Fruit fly (Drosophila melanogaster): Measurements from ENCODE around the gene Reph.

Reph gene

dm6 chr2L:3769718-3770461 is 33.5 kb upstream of the Reph start (continued):
- TF ChIP-seq CG17385 (GFP tag; optimal IDR thresholded peaks at IDR 0.05) = peak; percentile 42
- peak; percentile 14 for TF ChIP-seq CG9437 (GFP tag; optimal IDR thresholded peaks at IDR 0.05)
- peak; percentile 61 for TF ChIP-seq az2 (GFP tag; optimal IDR thresholded peaks at IDR 0.05)
- no peak for TF ChIP-seq zen2 (GFP tag; IDR thresholded peaks at IDR 0.05; ENCODE audit: partially characterized antibody)
- peak; percentile 8 for TF ChIP-seq Nf-YB (GFP tag; optimal IDR thresholded peaks at IDR 0.05)
- peak; percentile 37 for TF ChIP-seq CG13775 (GFP tag; optimal IDR thresholded peaks at IDR 0.05)
- peak; percentile 41 for TF ChIP-seq twi (tag; optimal IDR thresholded peaks at IDR 0.05)
- TF ChIP-seq oc (tag; optimal IDR thresholded peaks at IDR 0.05) = peak; percentile 27
- no peak for TF ChIP-seq CG1024 (GFP tag; IDR thresholded peaks at IDR 0.05)
- TF ChIP-seq CG18262 (tag; optimal IDR thresholded peaks at IDR 0.05) = peak; percentile 88
- peak; percentile 30 for TF ChIP-seq org-1 (GFP tag; optimal IDR thresholded peaks at IDR 0.05)
- TF ChIP-seq trem (tag; optimal IDR thresholded peaks at IDR 0.05) = peak; percentile 72
- TF ChIP-seq otp (GFP tag; IDR thresholded peaks at IDR 0.05) = 0 out of 3 replicates have a peak, but pooled peaks have one; percentile 5
- peak; percentile 79 for TF ChIP-seq dmrt11E (tag; optimal IDR thresholded peaks at IDR 0.05)
- TF ChIP-seq bowl (GFP tag; IDR thresholded peaks at IDR 0.05) = 0 out of 2 replicates have a peak, but pooled peaks have one; percentile 37
- peak; percentile 10 for TF ChIP-seq HHEX (GFP tag; optimal IDR thresholded peaks at IDR 0.05)
- no peak for TF ChIP-seq CG18476 (GFP tag; optimal IDR thresholded peaks at IDR 0.05)
- peak; percentile 18 for TF ChIP-seq CG4820 (GFP tag; optimal IDR thresholded peaks at IDR 0.05)
- no peak for TF ChIP-seq btn (GFP tag; optimal IDR thresholded peaks at IDR 0.05)
- peak; percentile 11 for TF ChIP-seq Hr3 (GFP tag; optimal IDR thresholded peaks at IDR 0.05)
- peak; percentile 59 for TF ChIP-seq salm (tag; optimal IDR thresholded peaks at IDR 0.05)
- TF ChIP-seq usp (GFP tag; optimal IDR thresholded peaks at IDR 0.05) = no peak
- no peak for TF ChIP-seq hth (optimal IDR thresholded peaks at IDR 0.05)
- peak; percentile 61 for TF ChIP-seq Ssrp (tag; optimal IDR thresholded peaks at IDR 0.05)
- peak; percentile 56 for TF ChIP-seq Spps (tag; optimal IDR thresholded peaks at IDR 0.05)
- no peak for TF ChIP-seq sug (tag; optimal IDR thresholded peaks at IDR 0.05)
- peak; percentile 20; the same call in 1 of the 2 replicates for TF ChIP-seq E2f2 (GFP tag; IDR thresholded peaks at IDR 0.05)
- TF ChIP-seq CG15269 (tag; optimal IDR thresholded peaks at IDR 0.05) = peak; percentile 62
- TF ChIP-seq esg (GFP tag; conservative IDR thresholded peaks at IDR 0.05) = peak; percentile 30; the same call in 1 of the 2 replicates
- TF ChIP-seq CG10979 (tag; optimal IDR thresholded peaks at IDR 0.05) = peak; percentile 81
- no peak for TF ChIP-seq hkb (optimal IDR thresholded peaks at IDR 0.05)
- peak; percentile 18; the same call in 1 of the 2 replicates for TF ChIP-seq hkb (GFP tag; IDR thresholded peaks at IDR 0.05)
- peak; percentile 78 for TF ChIP-seq Blimp-1 (GFP tag; optimal IDR thresholded peaks at IDR 0.05)
- peak; percentile 58 for TF ChIP-seq pros (GFP tag; optimal IDR thresholded peaks at IDR 0.05)
- TF ChIP-seq tgo (GFP tag; IDR thresholded peaks at IDR 0.05) = peak; percentile 46; the same call in 2 of the 3 replicates
- peak; percentile 15 for TF ChIP-seq scrt (GFP tag; optimal IDR thresholded peaks at IDR 0.05)
- TF ChIP-seq HLH3B (GFP tag; IDR thresholded peaks at IDR 0.05) = peak; percentile 45; the same call in 1 of the 2 replicates
- TF ChIP-seq Fer1 (GFP tag; optimal IDR thresholded peaks at IDR 0.05) = peak; percentile 20
- TF ChIP-seq Deaf1 (tag; optimal IDR thresholded peaks at IDR 0.05) = peak; percentile 3
- no peak for TF ChIP-seq NC2α (GFP tag; optimal IDR thresholded peaks at IDR 0.05)
- peak; percentile 42 for TF ChIP-seq tap (tag; optimal IDR thresholded peaks at IDR 0.05)
- peak; percentile 60 for TF ChIP-seq Asciz (GFP tag; optimal IDR thresholded peaks at IDR 0.05)
- TF ChIP-seq CG17829 (tag; optimal IDR thresholded peaks at IDR 0.05) = peak; percentile 80
- no peak for TF ChIP-seq her (GFP tag; optimal IDR thresholded peaks at IDR 0.05)
- TF ChIP-seq B-H1 (GFP tag; IDR thresholded peaks at IDR 0.05) = no peak
- TF ChIP-seq gem (tag; optimal IDR thresholded peaks at IDR 0.05) = peak; percentile 83
- TF ChIP-seq zen (tag; optimal IDR thresholded peaks at IDR 0.05) = peak; percentile 52
- no peak for TF ChIP-seq ap (GFP tag; IDR thresholded peaks at IDR 0.05)
- TF ChIP-seq CG3281 (GFP tag; optimal IDR thresholded peaks at IDR 0.05) = no peak
